Fruit fly (Drosophila melanogaster) whole organism, wandering third instar larva: Measurements from ENCODE around the gene Nsun5.

Experiments
- Abd-B ChIP-seq: fragments of >200 bp; optimal IDR thresholded peaks from 2 replicates; lab custom pipeline; 2017; ENCODE audit warnings: missing biosample characterization, missing genetic modification characterization
- CG32264 ChIP-seq: fragments of 200-800 bp; sonication (Bioruptor generic); optimal IDR thresholded peaks from 2 replicates; lab custom pipeline; 2016; ENCODE audit warnings: missing biosample characterization, missing genetic modification characterization
- CG9705 ChIP-seq: fragments of 200-800 bp; sonication (Bioruptor generic); optimal IDR thresholded peaks from 2 replicates; lab custom pipeline; 2018; ENCODE audit warnings: missing biosample characterization, mild to moderate bottlenecking, missing genetic modification characterization
- CrebA ChIP-seq: fragments of 200-800 bp; sonication (Bioruptor generic); optimal IDR thresholded peaks from 2 replicates; lab custom pipeline; 2016; ENCODE audit warnings: missing biosample characterization, mild to moderate bottlenecking, missing genetic modification characterization, borderline replicate concordance
- Dfd ChIP-seq: fragments of >200 bp; optimal IDR thresholded peaks from 2 replicates; lab custom pipeline; 2017; ENCODE audit warnings: missing biosample characterization, missing genetic modification characterization
- Dif ChIP-seq: fragments of 200-275, 200-300 bp; sonication (Bioruptor generic); optimal IDR thresholded peaks from 2 replicates; lab custom pipeline; 2018; ENCODE audit warnings: missing biosample characterization, missing genetic modification characterization; ENCODE audit not compliant: partially characterized antibody
- GATAd ChIP-seq: sonication (Bioruptor generic); optimal IDR thresholded peaks from 2 replicates; lab custom pipeline; 2016; ENCODE audit warnings: missing biosample characterization, missing genetic modification characterization
- HLH106 ChIP-seq: fragments of 200-800 bp; optimal IDR thresholded peaks from 3 replicates; lab custom pipeline; 2019; ENCODE audit warnings: missing biosample characterization, mild to moderate bottlenecking, missing genetic modification characterization, moderate library complexity
- Hnf4 ChIP-seq: fragments of 200-800 bp; sonication (Bioruptor generic); optimal IDR thresholded peaks from 2 replicates; lab custom pipeline; 2016; ENCODE audit warnings: missing biosample characterization, mild to moderate bottlenecking, missing genetic modification characterization
- Hr83 ChIP-seq: fragments of 200-300 bp; sonication (Bioruptor generic); optimal IDR thresholded peaks from 2 replicates; lab custom pipeline; 2016; ENCODE audit warnings: missing biosample characterization, mild to moderate bottlenecking, missing genetic modification characterization, moderate library complexity; ENCODE audit not compliant: poor library complexity, severe bottlenecking
- Jra ChIP-seq: sonication (Bioruptor generic); optimal IDR thresholded peaks from 2 replicates; lab custom pipeline; 2016; ENCODE audit warnings: missing biosample characterization, missing genetic modification characterization
- Mio ChIP-seq: sonication (Bioruptor generic); optimal IDR thresholded peaks from 2 replicates; lab custom pipeline; 2016; ENCODE audit warnings: missing biosample characterization, missing genetic modification characterization
- Myc ChIP-seq: fragments of >200 bp; optimal IDR thresholded peaks from 2 replicates; lab custom pipeline; 2017
- N ChIP-seq: fragments of >200 bp; optimal IDR thresholded peaks from 2 replicates; lab custom pipeline; 2018; ENCODE audit warnings: missing biosample characterization, missing external identifiers, missing genetic modification characterization
- OdsH ChIP-seq: fragments of 200-800 bp; sonication (Bioruptor generic); optimal IDR thresholded peaks from 2 replicates; lab custom pipeline; 2016; ENCODE audit warnings: missing biosample characterization, mild to moderate bottlenecking, missing genetic modification characterization
- Rel ChIP-seq, 2 experiments: fragments of 200-800 bp; sonication (Bioruptor generic) in 1 of 2; optimal IDR thresholded peaks; 2 replicates in 1 of 2; 3 replicates in 1 of 2; lab custom pipeline; 2016 to 2019; ENCODE audit warnings: mild to moderate bottlenecking in 2 of 2, missing biosample characterization in 2 of 2, missing genetic modification characterization in 2 of 2, moderate library complexity in 1 of 2
- Sp1 ChIP-seq: fragments of 200-800 bp; sonication (Bioruptor generic); optimal IDR thresholded peaks from 3 replicates; lab custom pipeline; 2019; ENCODE audit warnings: missing biosample characterization, mild to moderate bottlenecking, missing genetic modification characterization, moderate library complexity
- Vsx2 ChIP-seq: fragments of 200-300, 225-300 bp; sonication (Bioruptor generic); optimal IDR thresholded peaks from 2 replicates; lab custom pipeline; 2018; ENCODE audit warnings: missing biosample characterization, missing genetic modification characterization; ENCODE audit not compliant: partially characterized antibody
- brk ChIP-seq: fragments of 200-800 bp; sonication (Bioruptor generic); optimal IDR thresholded peaks from 2 replicates; lab custom pipeline; 2016; ENCODE audit warnings: missing biosample characterization, mild to moderate bottlenecking, missing genetic modification characterization
- dl ChIP-seq, 2 experiments: fragments of 175-275, 200-275 bp in 1 of 2; fragments of 200-275 bp in 1 of 2; sonication (Bioruptor generic); optimal IDR thresholded peaks; lab custom pipeline; 2018; ENCODE audit warnings: mild to moderate bottlenecking in 2 of 2, missing biosample characterization in 2 of 2, missing genetic modification characterization in 2 of 2, moderate library complexity in 2 of 2; ENCODE audit not compliant: partially characterized antibody in 2 of 2, insufficient read depth in 1 of 2
- dmrt93B ChIP-seq: fragments of 200-800 bp; sonication (Bioruptor generic); optimal IDR thresholded peaks from 2 replicates; lab custom pipeline; 2018; ENCODE audit warnings: missing biosample characterization, mild to moderate bottlenecking, missing genetic modification characterization
- dsf ChIP-seq: sonication (Bioruptor generic); optimal IDR thresholded peaks from 2 replicates; lab custom pipeline; 2016; ENCODE audit warnings: missing biosample characterization, missing genetic modification characterization, borderline replicate concordance
- ey ChIP-seq: fragments of 200-800 bp; sonication (Bioruptor generic); optimal IDR thresholded peaks from 2 replicates; lab custom pipeline; 2016; ENCODE audit warnings: missing biosample characterization, missing genetic modification characterization
- foxo ChIP-seq, 2 experiments: fragments of 200-800 bp; sonication (Bioruptor generic); optimal IDR thresholded peaks; 2 replicates in 1 of 2; 3 replicates in 1 of 2; lab custom pipeline; 2016 to 2017; ENCODE audit warnings: missing biosample characterization in 2 of 2, missing genetic modification characterization in 2 of 2
- fru ChIP-seq: fragments of 200-800 bp; sonication (Bioruptor generic); optimal IDR thresholded peaks from 3 replicates; lab custom pipeline; 2016; ENCODE audit warnings: missing biosample characterization, mild to moderate bottlenecking, missing genetic modification characterization
- h ChIP-seq: fragments of 200-800 bp; sonication (Bioruptor generic); optimal IDR thresholded peaks from 3 replicates; lab custom pipeline; 2016; ENCODE audit warnings: missing biosample characterization, mild to moderate bottlenecking, missing genetic modification characterization
- jim ChIP-seq: fragments of 175-275, 200-325 bp; sonication (Bioruptor generic); optimal IDR thresholded peaks from 2 replicates; lab custom pipeline; 2016; ENCODE audit warnings: missing biosample characterization, mild to moderate bottlenecking, missing genetic modification characterization
- lola ChIP-seq: fragments of >200 bp; optimal IDR thresholded peaks from 2 replicates; lab custom pipeline; 2017; ENCODE audit warnings: missing biosample characterization, missing genetic modification characterization
- pan ChIP-seq: fragments of >200 bp; optimal IDR thresholded peaks from 2 replicates; lab custom pipeline; 2017
- psq ChIP-seq: fragments of 200-800 bp; sonication (Bioruptor generic); optimal IDR thresholded peaks from 3 replicates; lab custom pipeline; 2017; ENCODE audit warnings: missing biosample characterization, mild to moderate bottlenecking, missing genetic modification characterization, moderate library complexity
- rgr ChIP-seq: fragments of 200-800 bp; sonication (Bioruptor generic); optimal IDR thresholded peaks from 3 replicates; lab custom pipeline; 2016; ENCODE audit warnings: missing biosample characterization, mild to moderate bottlenecking, missing genetic modification characterization
- sage ChIP-seq: fragments of 200-800 bp; sonication (Bioruptor generic); optimal IDR thresholded peaks from 2 replicates; lab custom pipeline; 2016; ENCODE audit warnings: missing biosample characterization, mild to moderate bottlenecking, missing genetic modification characterization
- tai ChIP-seq: sonication (Bioruptor generic); optimal IDR thresholded peaks from 2 replicates; lab custom pipeline; 2016; ENCODE audit warnings: missing biosample characterization, missing genetic modification characterization
- usp ChIP-seq: fragments of >200 bp; optimal IDR thresholded peaks from 2 replicates; lab custom pipeline; 2017; ENCODE audit warnings: missing biosample characterization, missing genetic modification characterization
- woc ChIP-seq: sonication (Bioruptor generic); optimal IDR thresholded peaks from 2 replicates; lab custom pipeline; 2016; ENCODE audit warnings: missing biosample characterization, mild to moderate bottlenecking, missing genetic modification characterization

Gene Nsun5

DNA sequence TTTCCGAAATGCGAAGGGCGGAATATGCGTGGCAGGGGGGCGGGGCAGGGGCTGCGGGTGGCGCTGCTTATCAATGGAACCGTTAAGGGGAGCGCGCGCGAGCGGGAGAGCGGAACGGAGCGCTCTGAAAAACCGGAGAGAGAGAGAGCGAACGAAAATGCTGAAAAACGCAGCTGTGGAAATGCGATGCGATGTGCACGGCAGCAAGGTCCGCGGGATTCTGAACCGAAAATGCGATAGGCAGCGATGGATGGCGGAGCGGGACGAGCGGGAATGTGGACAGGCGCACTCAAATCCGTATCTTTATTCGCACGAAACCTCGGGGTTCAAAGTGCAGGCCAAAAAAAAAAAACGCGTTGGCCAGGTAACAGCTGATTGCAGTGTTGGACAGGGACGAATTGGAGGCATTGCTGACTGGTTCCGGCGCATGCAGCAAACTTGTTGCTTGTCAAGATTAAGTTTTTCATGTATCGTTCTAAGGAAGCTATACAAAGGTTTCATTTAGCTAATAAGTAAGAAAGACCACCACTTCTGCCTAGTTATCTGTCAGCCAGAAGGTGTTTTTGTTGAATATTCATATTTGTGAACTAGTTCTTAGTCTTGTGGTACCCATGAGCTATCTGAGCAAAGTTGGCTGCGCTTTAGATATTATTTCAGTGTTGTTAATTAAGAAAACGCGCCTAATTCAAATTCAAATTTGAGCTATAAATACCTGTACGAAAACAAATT lies 14.4 kb downstream of the Nsun5 start, which contains the start of gene Ppcs (continued):
- TF ChIP-seq usp (GFP tag; lab: Kevin White, UChicago) (no peak), Abd-B (GFP tag; lab: Kevin White, UChicago) (no peak)
- TF ChIP-seq, all 38 proteins: peak for 25

DNA sequence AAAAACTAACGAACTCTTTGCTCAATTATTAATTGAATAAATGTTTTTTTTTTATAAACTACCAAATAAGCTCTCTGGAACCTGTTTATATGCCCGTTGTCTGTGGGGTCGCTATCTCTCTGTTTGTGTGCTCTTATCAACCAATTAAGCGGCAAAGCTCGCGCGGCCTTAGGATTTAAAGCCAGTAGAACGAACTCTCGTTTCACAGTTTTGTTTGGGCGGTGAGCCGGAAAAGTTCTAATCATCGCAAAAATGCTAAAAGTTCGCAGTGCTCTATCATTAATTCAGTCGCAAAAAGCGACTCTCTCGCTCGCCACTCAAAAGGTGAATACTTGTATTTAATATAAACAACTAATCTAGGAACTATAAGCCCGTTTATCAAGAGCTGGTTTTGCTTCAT lies 27.1 kb downstream of the Nsun5 start, which contains the start of gene Cyp12a4:
TSS of gene Cyp12a4 (plus strand) at position 202 of the 400 bp plus-strand sequence.
- TF ChIP-seq dmrt93B (GFP tag; lab: Kevin White, UChicago) = no peak
- TF ChIP-seq HLH106 = no peak
- TF ChIP-seq dsf (GFP tag; lab: Kevin White, UChicago) = no peak
- no peak for TF ChIP-seq GATAd
- TF ChIP-seq Myc (lab: Kevin White, UChicago) = no peak
- no peak for TF ChIP-seq foxo (GFP tag; optimal IDR thresholded peaks at IDR 0.05; lab: Kevin White, UChicago)

DNA sequence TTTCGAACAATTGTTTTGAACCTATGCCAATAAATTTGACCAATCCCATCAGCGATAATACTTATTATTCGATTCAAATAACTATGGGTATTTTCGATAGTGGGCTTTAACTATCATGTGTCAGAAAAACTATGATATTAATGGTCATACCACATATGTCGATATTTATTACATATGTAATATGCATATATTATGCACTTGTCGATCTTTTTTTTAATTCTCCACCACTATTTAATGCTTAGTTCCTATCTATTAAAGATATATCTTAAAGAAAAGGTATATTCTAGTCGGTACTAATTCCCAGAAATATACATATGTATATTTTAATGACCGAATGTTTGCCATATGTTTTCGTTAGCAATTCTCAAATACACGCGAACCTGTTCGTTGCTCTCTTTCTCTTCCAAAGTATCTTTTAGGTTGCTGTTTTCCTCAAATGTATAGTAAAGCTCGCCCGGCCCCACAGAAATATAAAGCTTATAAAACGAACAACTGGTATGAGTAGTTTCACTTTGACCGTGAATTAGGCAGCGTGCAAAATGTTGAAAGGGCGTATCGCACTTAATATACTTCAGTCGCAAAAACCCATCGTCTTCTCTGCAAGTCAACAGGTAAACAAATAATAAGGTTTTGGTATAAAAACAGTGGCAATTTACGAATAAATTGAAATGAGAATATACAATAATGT lies 29.8 kb downstream of the Nsun5 start, which contains the start of gene Cyp12a5:
TSS of gene Cyp12a5 (plus strand) at position 503 of the 688 bp plus-strand sequence.
- no peak for TF ChIP-seq Dfd (GFP tag; lab: Kevin White, UChicago)
- no peak for TF ChIP-seq dl (GFP tag; optimal IDR thresholded peaks at IDR 0.05; lab: Kevin White, UChicago; ENCODE audit: insufficient read depth in 1 of 2, partially characterized antibody in 2 of 2)
- TF ChIP-seq psq (GFP tag; lab: Kevin White, UChicago) = no peak
- TF ChIP-seq ey (GFP tag; lab: Kevin White, UChicago) = no peak
- no peak for TF ChIP-seq N (GFP tag; lab: Kevin White, UChicago)
- no peak for TF ChIP-seq pan (lab: Kevin White, UChicago)
- TF ChIP-seq OdsH = peak; percentile 41
- TF ChIP-seq HLH106 = no peak
- no peak for TF ChIP-seq dmrt93B (GFP tag; lab: Kevin White, UChicago)
- no peak for TF ChIP-seq woc (GFP tag; lab: Kevin White, UChicago)
- no peak for TF ChIP-seq GATAd
- no peak for TF ChIP-seq Rel (GFP tag; optimal IDR thresholded peaks at IDR 0.05; lab: Kevin White, UChicago)
- TF ChIP-seq Rel (tag; optimal IDR thresholded peaks at IDR 0.05; lab: Kevin White, UChicago) = no peak
- TF ChIP-seq foxo (GFP tag; optimal IDR thresholded peaks at IDR 0.05; lab: Kevin White, UChicago) = peak in 1 of 2 experiments; percentile 12
- no peak for TF ChIP-seq Mio (GFP tag; lab: Kevin White, UChicago)
- TF ChIP-seq Vsx2 (GFP tag; lab: Kevin White, UChicago) = no peak
- peak; percentile 29 for TF ChIP-seq h (GFP tag; lab: Kevin White, UChicago)
- no peak for TF ChIP-seq tai (GFP tag; lab: Kevin White, UChicago)
- TF ChIP-seq sage = no peak
- no peak for TF ChIP-seq Hnf4 (GFP tag; lab: Kevin White, UChicago)
- peak; percentile 24 for TF ChIP-seq fru (GFP tag; lab: Kevin White, UChicago)
- TF ChIP-seq CrebA (GFP tag; lab: Kevin White, UChicago) = no peak
- no peak for TF ChIP-seq rgr (GFP tag; lab: Kevin White, UChicago)

DNA sequence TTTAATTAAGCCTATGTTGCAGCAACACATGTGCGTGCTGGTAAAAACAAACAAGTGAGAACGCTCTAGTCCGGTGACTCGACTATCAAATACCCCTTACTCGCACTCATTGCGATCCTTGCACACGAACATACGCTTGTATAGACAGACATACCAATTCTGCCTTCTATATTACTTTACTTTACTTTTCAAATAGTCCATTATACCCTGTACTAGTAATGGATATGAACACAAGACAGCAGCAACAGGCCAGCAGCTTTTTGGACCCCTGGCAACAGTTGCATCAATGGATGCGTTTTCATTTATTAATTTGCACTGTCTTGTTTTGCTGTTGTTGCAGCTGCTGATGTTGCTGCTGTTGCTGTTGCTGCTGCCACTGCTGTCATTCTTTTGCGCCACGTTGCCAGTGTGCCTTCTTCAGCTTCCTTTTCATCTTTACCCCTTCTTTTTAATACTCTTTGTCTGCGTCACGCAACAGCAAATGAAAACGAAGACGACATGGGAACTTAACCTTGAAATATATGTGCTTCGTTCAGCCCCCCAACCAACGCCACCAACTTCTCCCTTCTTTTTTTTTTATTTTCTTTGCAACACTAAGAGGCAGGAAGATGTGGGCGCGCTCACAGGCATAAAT lies 43.5 kb downstream of the Nsun5 start:
- TF ChIP-seq Vsx2 (GFP tag; lab: Kevin White, UChicago) (no peak), OdsH (peak; percentile 69), CG9705 (no peak), jim (GFP tag; lab: Kevin White, UChicago) (no peak), Hnf4 (GFP tag; lab: Kevin White, UChicago) (no peak), CG32264 (GFP tag; lab: Kevin White, UChicago) (peak; percentile 45), dl (GFP tag; optimal IDR thresholded peaks at IDR 0.05; lab: Kevin White, UChicago; ENCODE audit: insufficient read depth in 1 of 2, partially characterized antibody in 2 of 2) (no peak), Myc (lab: Kevin White, UChicago) (no peak), Mio (GFP tag; lab: Kevin White, UChicago) (no peak), ey (GFP tag; lab: Kevin White, UChicago) (peak; percentile 83), sage (no peak), fru (GFP tag; lab: Kevin White, UChicago) (peak; percentile 82), tai (GFP tag; lab: Kevin White, UChicago) (no peak), Abd-B (GFP tag; lab: Kevin White, UChicago) (no peak), lola (GFP tag; lab: Kevin White, UChicago) (no peak), CrebA (GFP tag; lab: Kevin White, UChicago) (peak; percentile 71), Sp1 (peak; percentile 59), Dif (GFP tag; lab: Kevin White, UChicago) (no peak), rgr (GFP tag; lab: Kevin White, UChicago) (peak; percentile 75), HLH106 (peak; percentile 77), Dfd (GFP tag; lab: Kevin White, UChicago) (peak; percentile 32), foxo (GFP tag; optimal IDR thresholded peaks at IDR 0.05; lab: Kevin White, UChicago) (peak in 1 of 2 experiments; percentile 86), N (GFP tag; lab: Kevin White, UChicago) (no peak), Jra (GFP tag; lab: Kevin White, UChicago) (peak; percentile 47), psq (GFP tag; lab: Kevin White, UChicago) (peak; percentile 64), Rel (GFP tag; optimal IDR thresholded peaks at IDR 0.05; lab: Kevin White, UChicago) (no peak), Rel (tag; optimal IDR thresholded peaks at IDR 0.05; lab: Kevin White, UChicago) (no peak), pan (lab: Kevin White, UChicago) (peak; percentile 34), brk (GFP tag; lab: Kevin White, UChicago) (no peak), Hr83 (GFP tag; lab: Kevin White, UChicago) (no peak), h (GFP tag; lab: Kevin White, UChicago) (peak; percentile 80), dmrt93B (GFP tag; lab: Kevin White, UChicago) (peak; percentile 59)
